Fruit fly (Drosophila melanogaster) whole organism, embryonic: Measurements from ENCODE around the gene CdGAPr.
A peak's percentile ranks its signal among the peaks of the same experiment; 100 is the strongest.

ENCODE experiments used
- Blimp-1 ChIP-seq: fragments of 200-800 bp; sonication (Bioruptor generic); optimal IDR thresholded peaks from 3 replicates; lab custom pipeline; 2018; ENCODE audit warnings: missing biosample characterization, missing genetic modification characterization, mild to moderate bottlenecking, moderate library complexity, missing genetic modification reagents
- CG11504 ChIP-seq: fragments of 200-800 bp; sonication (Bioruptor generic); optimal IDR thresholded peaks from 3 replicates; lab custom pipeline; 2019; ENCODE audit warnings: missing biosample characterization, mild to moderate bottlenecking, missing genetic modification characterization, moderate library complexity
- CG14014 ChIP-seq: fragments of 200-800 bp; sonication (Bioruptor generic); IDR thresholded peaks from 2 replicates; pipeline ENCODE4 v1.3.6; 2022; ENCODE audit warnings: missing biosample characterization, missing genetic modification characterization
- CG15514 ChIP-seq: fragments of 200-800 bp; sonication (Bioruptor generic); optimal IDR thresholded peaks from 3 replicates; lab custom pipeline; 2017; ENCODE audit warnings: missing biosample characterization, missing genetic modification characterization, mild to moderate bottlenecking, moderate library complexity, missing genetic modification reagents
- CG17361 ChIP-seq: fragments of 200-800 bp; sonication (Bioruptor generic); IDR thresholded peaks from 3 replicates; pipeline ENCODE4 v1.3.6; 2022; ENCODE audit warnings: missing biosample characterization, missing genetic modification characterization
- CG17829 ChIP-seq: fragments of 200-800 bp; optimal IDR thresholded peaks from 2 replicates; lab custom pipeline; 2019; ENCODE audit warnings: missing biosample characterization, mild to moderate bottlenecking, missing genetic modification characterization, moderate library complexity
- CG18262 ChIP-seq: fragments of 200-800 bp; optimal IDR thresholded peaks from 3 replicates; lab custom pipeline; 2019; ENCODE audit warnings: missing biosample characterization, mild to moderate bottlenecking, missing genetic modification characterization, moderate library complexity
- CG18599 ChIP-seq: fragments of 200-800 bp; sonication (Bioruptor generic); optimal IDR thresholded peaks from 3 replicates; lab custom pipeline; 2017; ENCODE audit warnings: missing biosample characterization, missing genetic modification characterization, mild to moderate bottlenecking, moderate library complexity, missing genetic modification reagents
- CG2120 ChIP-seq: fragments of 200-800 bp; sonication (Bioruptor generic); optimal IDR thresholded peaks from 3 replicates; lab custom pipeline; 2016; ENCODE audit warnings: missing biosample characterization, missing genetic modification characterization
- CG2678 ChIP-seq: fragments of 200-800 bp; sonication (Bioruptor generic); optimal IDR thresholded peaks from 3 replicates; lab custom pipeline; 2019; ENCODE audit warnings: missing biosample characterization, mild to moderate bottlenecking, missing genetic modification characterization, moderate library complexity
- CG7372 ChIP-seq: fragments of 200-800 bp; sonication (Bioruptor generic); IDR thresholded peaks from 2 replicates; pipeline ENCODE4 v1.3.6; 2022; ENCODE audit warnings: missing biosample characterization, missing genetic modification characterization
- CG7556 ChIP-seq: fragments of 200-800 bp; sonication (Bioruptor generic); optimal IDR thresholded peaks from 2 replicates; lab custom pipeline; 2017; ENCODE audit warnings: missing biosample characterization, mild to moderate bottlenecking, missing genetic modification characterization
- CG7745 ChIP-seq: fragments of 200-800 bp; sonication (Bioruptor generic); optimal IDR thresholded peaks from 2 replicates; lab custom pipeline; 2018; ENCODE audit warnings: missing biosample characterization, mild to moderate bottlenecking, missing genetic modification characterization, moderate library complexity
- CG7839 ChIP-seq: fragments of 200-800 bp; sonication (Bioruptor generic); optimal IDR thresholded peaks from 3 replicates; lab custom pipeline; 2018; ENCODE audit warnings: missing biosample characterization, mild to moderate bottlenecking, missing genetic modification characterization, moderate library complexity
- CG8924 ChIP-seq: fragments of 200-800 bp; optimal IDR thresholded peaks from 3 replicates; lab custom pipeline; 2019; ENCODE audit warnings: missing biosample characterization, mild to moderate bottlenecking, missing genetic modification characterization, moderate library complexity
- E2f2 ChIP-seq: fragments of 200-800 bp; sonication (Bioruptor generic); IDR thresholded peaks from 2 replicates; pipeline ENCODE4 v1.3.6; 2022; ENCODE audit warnings: missing biosample characterization, missing genetic modification characterization
- Fer3 ChIP-seq: fragments of 200-800 bp; sonication (Bioruptor generic); optimal IDR thresholded peaks from 2 replicates; lab custom pipeline; 2018; ENCODE audit warnings: missing biosample characterization, mild to moderate bottlenecking, missing genetic modification characterization, moderate library complexity
- H2.0 ChIP-seq: fragments of 200-800 bp; sonication (Bioruptor generic); IDR thresholded peaks from 2 replicates; pipeline ENCODE4 v1.3.6; 2022; ENCODE audit warnings: missing biosample characterization, missing genetic modification characterization
- Hand ChIP-seq: fragments of 200-800 bp; sonication (Bioruptor generic); optimal IDR thresholded peaks from 2 replicates; lab custom pipeline; 2017; ENCODE audit warnings: mild to moderate bottlenecking, missing biosample characterization, missing genetic modification reagents, missing genetic modification characterization
- Hmr ChIP-seq: fragments of 200-800 bp; sonication (Bioruptor generic); optimal IDR thresholded peaks from 3 replicates; lab custom pipeline; 2017; ENCODE audit warnings: mild to moderate bottlenecking, missing biosample characterization, missing genetic modification reagents, missing genetic modification characterization
- Hr39 ChIP-seq: fragments of >200 bp; optimal IDR thresholded peaks from 2 replicates; lab custom pipeline; 2017
- Hr51 ChIP-seq, 2 experiments: fragments of 200-800 bp; sonication (Bioruptor generic); optimal IDR thresholded peaks; 2 replicates in 1 of 2; 3 replicates in 1 of 2; lab custom pipeline; 2016 to 2018; ENCODE audit warnings: missing biosample characterization in 2 of 2, missing genetic modification characterization in 2 of 2, mild to moderate bottlenecking in 1 of 2, moderate library complexity in 1 of 2
- Lhr ChIP-seq: fragments of 200-800 bp; sonication (Bioruptor generic); optimal IDR thresholded peaks from 3 replicates; lab custom pipeline; 2017; ENCODE audit warnings: mild to moderate bottlenecking, missing biosample characterization, missing genetic modification reagents, missing genetic modification characterization
- Med ChIP-seq: fragments of 200-800 bp; sonication (Bioruptor generic); peaks from one replicate; lab custom pipeline; 2016; ENCODE audit warnings: missing biosample characterization, missing genetic modification characterization, mild to moderate bottlenecking, inconsistent platforms, moderate library complexity
- Meics ChIP-seq: fragments of 200-800 bp; sonication (Bioruptor generic); optimal IDR thresholded peaks from 2 replicates; lab custom pipeline; 2017; ENCODE audit warnings: missing biosample characterization, mild to moderate bottlenecking, missing genetic modification characterization
- Neu2 ChIP-seq: fragments of 200-800 bp; sonication (Bioruptor generic); optimal IDR thresholded peaks from 3 replicates; lab custom pipeline; 2016; ENCODE audit warnings: missing biosample characterization, missing genetic modification characterization, borderline replicate concordance
- Oli ChIP-seq: fragments of 200-800 bp; sonication (Bioruptor generic); optimal IDR thresholded peaks from 2 replicates; lab custom pipeline; 2018; ENCODE audit warnings: missing biosample characterization, mild to moderate bottlenecking, missing genetic modification characterization, moderate library complexity
- Six4 ChIP-seq: fragments of 200-800 bp; sonication (Bioruptor generic); optimal IDR thresholded peaks from 2 replicates; lab custom pipeline; 2016; ENCODE audit warnings: missing biosample characterization, missing genetic modification characterization
- Ssrp ChIP-seq: fragments of 200-800 bp; sonication (Bioruptor generic); optimal IDR thresholded peaks from 2 replicates; lab custom pipeline; 2018; ENCODE audit warnings: missing biosample characterization, mild to moderate bottlenecking, missing genetic modification characterization, moderate library complexity
- Xrp1 ChIP-seq: fragments of 200-800 bp; sonication (Bioruptor generic); IDR thresholded peaks from 2 replicates; pipeline ENCODE4 v1.3.6; 2022; ENCODE audit warnings: missing biosample characterization, missing genetic modification characterization
- az2 ChIP-seq: fragments of 200-800 bp; sonication (Bioruptor generic); optimal IDR thresholded peaks from 3 replicates; lab custom pipeline; 2016; ENCODE audit warnings: missing biosample characterization, missing genetic modification characterization
- ci ChIP-seq: fragments of 200-800 bp; sonication (Bioruptor generic); IDR thresholded peaks from 3 replicates; pipeline ENCODE4 v1.3.6; 2022; ENCODE audit warnings: missing biosample characterization, missing genetic modification characterization
- cwo ChIP-seq: fragments of 200-800 bp; sonication (Bioruptor generic); optimal IDR thresholded peaks from 3 replicates; lab custom pipeline; 2017; ENCODE audit warnings: missing biosample characterization, missing genetic modification characterization, mild to moderate bottlenecking, moderate library complexity, missing genetic modification reagents
- dimm ChIP-seq: fragments of 200-800 bp; sonication (Bioruptor generic); IDR thresholded peaks from 2 replicates; pipeline ENCODE4 v1.3.6; 2022; ENCODE audit warnings: missing biosample characterization, missing genetic modification characterization
- dmrt11E ChIP-seq: fragments of 200-800 bp; sonication (Bioruptor generic); optimal IDR thresholded peaks from 3 replicates; lab custom pipeline; 2018; ENCODE audit warnings: missing biosample characterization, mild to moderate bottlenecking, missing genetic modification characterization, moderate library complexity
- fu2 ChIP-seq: fragments of 200-800 bp; sonication (Bioruptor generic); optimal IDR thresholded peaks from 2 replicates; lab custom pipeline; 2016; ENCODE audit warnings: missing biosample characterization, missing genetic modification characterization
- gem ChIP-seq: fragments of 200-800 bp; sonication (Bioruptor generic); optimal IDR thresholded peaks from 2 replicates; lab custom pipeline; 2019; ENCODE audit warnings: missing biosample characterization, mild to moderate bottlenecking, missing genetic modification characterization, moderate library complexity
- grau ChIP-seq: fragments of 200-800 bp; optimal IDR thresholded peaks from 3 replicates; lab custom pipeline; 2019; ENCODE audit warnings: missing biosample characterization, mild to moderate bottlenecking, missing genetic modification characterization, moderate library complexity
- hbn ChIP-seq: fragments of 200-800 bp; sonication (Bioruptor generic); IDR thresholded peaks from 2 replicates; pipeline ENCODE4 v1.3.6; 2022; ENCODE audit warnings: missing biosample characterization, missing genetic modification characterization; ENCODE audit not compliant: partially characterized antibody
- lmd ChIP-seq: fragments of 200-800 bp; sonication (Bioruptor generic); IDR thresholded peaks from 2 replicates; pipeline ENCODE4 v1.3.6; 2022; ENCODE audit warnings: missing biosample characterization, missing genetic modification characterization
- nmo ChIP-seq: fragments of 200-800 bp; sonication (Bioruptor generic); optimal IDR thresholded peaks from 2 replicates; lab custom pipeline; 2018; ENCODE audit warnings: missing biosample characterization, mild to moderate bottlenecking, missing genetic modification characterization, moderate library complexity
- org-1 ChIP-seq: fragments of 200-800 bp; sonication (Bioruptor generic); optimal IDR thresholded peaks from 2 replicates; lab custom pipeline; 2017; ENCODE audit warnings: missing biosample characterization, missing genetic modification characterization
- ranshi ChIP-seq: fragments of 200-800 bp; sonication (Bioruptor generic); IDR thresholded peaks from 2 replicates; pipeline ENCODE4 v1.3.6; 2022; ENCODE audit warnings: missing biosample characterization, missing genetic modification characterization
- row ChIP-seq: fragments of 200-800 bp; sonication (Bioruptor generic); IDR thresholded peaks from 3 replicates; pipeline ENCODE4 v1.3.6; 2022; ENCODE audit warnings: missing biosample characterization, missing genetic modification characterization
- schlank ChIP-seq: fragments of 200-800 bp; sonication (Bioruptor generic); optimal IDR thresholded peaks from 2 replicates; lab custom pipeline; 2018; ENCODE audit warnings: missing biosample characterization, mild to moderate bottlenecking, missing genetic modification characterization
- scrt ChIP-seq: fragments of 200-800 bp; sonication (Bioruptor generic); optimal IDR thresholded peaks from 2 replicates; lab custom pipeline; 2018; ENCODE audit warnings: missing biosample characterization, mild to moderate bottlenecking, missing genetic modification characterization, moderate library complexity
- sens ChIP-seq: fragments of 200-800 bp; sonication (Bioruptor generic); peaks from one replicate; lab custom pipeline; 2016; ENCODE audit warnings: missing biosample characterization, missing genetic modification characterization
- wdn ChIP-seq: fragments of 200-800 bp; sonication (Bioruptor generic); IDR thresholded peaks from 2 replicates; pipeline ENCODE4 v1.3.6; 2022; ENCODE audit warnings: missing biosample characterization, missing genetic modification characterization

CdGAPr gene

dm6 chr2L:19801951-19802612, 10.4 kb upstream of the CdGAPr start (continued):
- TF ChIP-seq ci (GFP tag; lab: Robert Waterston, UW) (no peak), CG2678 (tag; lab: Kevin White, UChicago) (no peak), hbn (GFP tag; lab: Robert Waterston, UW) (no peak), ranshi (GFP tag; lab: Robert Waterston, UW) (no peak), Hmr (GFP tag; lab: Kevin White, UChicago) (peak; percentile 32), Oli (peak; percentile 6), CG11504 (tag; lab: Kevin White, UChicago) (peak; percentile 20), lmd (no peak), fu2 (GFP tag; lab: Kevin White, UChicago) (no peak), Fer3 (tag; lab: Kevin White, UChicago) (no peak), CG2120 (peak; percentile 29), H2.0 (GFP tag; lab: Robert Waterston, UW) (no peak), Lhr (GFP tag; lab: Kevin White, UChicago) (no peak), dimm (GFP tag; lab: Robert Waterston, UW) (no peak), Hr39 (no peak), gem (tag; lab: Kevin White, UChicago) (peak; percentile 45), CG8924 (tag; lab: Kevin White, UChicago) (peak; percentile 12), grau (tag; lab: Kevin White, UChicago) (peak; percentile 11), sens (GFP tag; lab: Kevin White, UChicago) (peak; percentile 37), wdn (no peak), org-1 (GFP tag; lab: Kevin White, UChicago) (no peak), cwo (no peak)

dm6 chr2L:19800703-19801102, 9.0 kb upstream of the CdGAPr start:
- TF ChIP-seq CG7839 (tag; lab: Kevin White, UChicago) (peak; percentile 48), CG14014 (0 out of 2 replicates have a peak, but pooled peaks have one; percentile 27), Fer3 (tag; lab: Kevin White, UChicago) (peak; percentile 7), Blimp-1 (peak; percentile 44), dmrt11E (tag; lab: Kevin White, UChicago) (peak; percentile 11), nmo (GFP tag; lab: Kevin White, UChicago) (peak; percentile 12), CG15514 (peak; percentile 11), schlank (tag; lab: Kevin White, UChicago) (no peak), CG7372 (no peak), az2 (GFP tag; lab: Kevin White, UChicago) (peak; percentile 8), E2f2 (GFP tag; lab: Robert Waterston, UW) (no peak), Hand (peak; percentile 21), Neu2 (GFP tag; lab: Kevin White, UChicago) (no peak), CG18262 (peak; percentile 11), CG7745 (no peak), CG7556 (peak; percentile 41), CG17829 (tag; lab: Kevin White, UChicago) (peak; percentile 29), Ssrp (tag; lab: Kevin White, UChicago) (peak; percentile 21), Oli (peak; percentile 36), scrt (GFP tag; lab: Kevin White, UChicago) (peak; percentile 9), CG18599 (GFP tag; lab: Kevin White, UChicago) (peak; percentile 47), Xrp1 (GFP tag; lab: Robert Waterston, UW) (peak; percentile 39; the same call in 1 of the 2 replicates), CG17361 (GFP tag; lab: Robert Waterston, UW) (0 out of 3 replicates have a peak, but pooled peaks have one; percentile 14), Meics (GFP tag; lab: Kevin White, UChicago) (peak; percentile 4), Hr51 (GFP tag; optimal IDR thresholded peaks at IDR 0.05; lab: Kevin White, UChicago) (peak in 1 of 2 experiments; percentile 38), grau (tag; lab: Kevin White, UChicago) (peak; percentile 42), row (peak; percentile 53; the same call in 2 of the 3 replicates), Med (GFP tag; lab: Kevin White, UChicago) (peak; percentile 6), Six4 (GFP tag; lab: Kevin White, UChicago) (no peak)
